Fruit fly (Drosophila melanogaster) whole organism, embryonic: ENCODE results near the gene Ser.

Experiments
- Aef1 ChIP-seq: fragments of 200-800 bp; sonication (Bioruptor generic); IDR thresholded peaks from 3 replicates; pipeline ENCODE4 v1.3.6; 2022; ENCODE audit warnings: missing biosample characterization, missing genetic modification characterization
- Asciz ChIP-seq: fragments of 200-800 bp; sonication (Bioruptor generic); optimal IDR thresholded peaks from 2 replicates; lab custom pipeline; 2017; ENCODE audit warnings: missing biosample characterization, mild to moderate bottlenecking, missing genetic modification characterization, missing genetic modification reagents
- Awh ChIP-seq: fragments of 200-800 bp; sonication (Bioruptor generic); IDR thresholded peaks from 2 replicates; pipeline ENCODE4, ENCODE4 v1.3.6; 2022; ENCODE audit warnings: missing biosample characterization, missing genetic modification characterization
- Bdp1 ChIP-seq: fragments of 200-800 bp; sonication (Bioruptor generic); optimal IDR thresholded peaks from 3 replicates; lab custom pipeline; 2016; ENCODE audit warnings: missing biosample characterization, missing genetic modification characterization
- CG10959 ChIP-seq: fragments of 200-800 bp; sonication (Bioruptor generic); IDR thresholded peaks from 2 replicates; pipeline ENCODE4 v1.3.6; 2022; ENCODE audit warnings: missing biosample characterization, missing genetic modification characterization
- CG12219 ChIP-seq: fragments of 200-800 bp; sonication (Bioruptor generic); optimal IDR thresholded peaks from 3 replicates; lab custom pipeline; 2018; ENCODE audit warnings: missing biosample characterization, mild to moderate bottlenecking, missing genetic modification characterization
- CG15011 ChIP-seq: fragments of 200-800 bp; sonication (Bioruptor generic); optimal IDR thresholded peaks from 3 replicates; lab custom pipeline; 2018; ENCODE audit warnings: missing biosample characterization, mild to moderate bottlenecking, missing genetic modification characterization
- CG15073 ChIP-seq: fragments of 200-800 bp; sonication (Bioruptor generic); optimal IDR thresholded peaks from 2 replicates; lab custom pipeline; 2016; ENCODE audit warnings: missing biosample characterization, missing genetic modification characterization
- CG1602 ChIP-seq: fragments of 200-800 bp; sonication (Bioruptor generic); optimal IDR thresholded peaks from 3 replicates; lab custom pipeline; 2016; ENCODE audit warnings: missing biosample characterization, missing genetic modification characterization
- CG18262 ChIP-seq: fragments of 200-800 bp; optimal IDR thresholded peaks from 3 replicates; lab custom pipeline; 2019; ENCODE audit warnings: missing biosample characterization, mild to moderate bottlenecking, missing genetic modification characterization, moderate library complexity
- CG18764 ChIP-seq: fragments of 200-800 bp; sonication (Bioruptor generic); optimal IDR thresholded peaks from 3 replicates; lab custom pipeline; 2016; ENCODE audit warnings: missing biosample characterization, missing genetic modification characterization
- CG3163 ChIP-seq: fragments of 200-800 bp; sonication (Bioruptor generic); optimal IDR thresholded peaks from 3 replicates; lab custom pipeline; 2016; ENCODE audit warnings: missing biosample characterization, missing genetic modification characterization
- CG32532 ChIP-seq: fragments of 200-800 bp; sonication (Bioruptor generic); IDR thresholded peaks from 2 replicates; pipeline ENCODE4 v1.3.6; 2022; ENCODE audit warnings: missing biosample characterization, missing genetic modification characterization
- CG3281 ChIP-seq: fragments of 200-800 bp; sonication (Bioruptor generic); optimal IDR thresholded peaks from 3 replicates; lab custom pipeline; 2017; ENCODE audit warnings: missing biosample characterization, mild to moderate bottlenecking, missing genetic modification characterization
- CG33557 ChIP-seq: fragments of 200-800 bp; sonication (Bioruptor generic); optimal IDR thresholded peaks from 2 replicates; lab custom pipeline; 2019; ENCODE audit warnings: missing biosample characterization, mild to moderate bottlenecking, missing genetic modification characterization, moderate library complexity
- CG5953 ChIP-seq: fragments of 200-800 bp; sonication (Bioruptor generic); IDR thresholded peaks from 2 replicates; pipeline ENCODE4 v1.3.6; 2022; ENCODE audit warnings: missing biosample characterization, missing genetic modification characterization
- CG6683 ChIP-seq: fragments of 200-800 bp; sonication (Bioruptor generic); optimal IDR thresholded peaks from 2 replicates; lab custom pipeline; 2017; ENCODE audit warnings: missing biosample characterization, mild to moderate bottlenecking, missing genetic modification characterization, missing genetic modification reagents
- CG7271 ChIP-seq: fragments of 200-800 bp; sonication (Bioruptor generic); optimal IDR thresholded peaks from 2 replicates; lab custom pipeline; 2018; ENCODE audit warnings: missing biosample characterization, mild to moderate bottlenecking, missing genetic modification characterization, moderate library complexity
- CG7372 ChIP-seq: fragments of 200-800 bp; sonication (Bioruptor generic); IDR thresholded peaks from 2 replicates; pipeline ENCODE4 v1.3.6; 2022; ENCODE audit warnings: missing biosample characterization, missing genetic modification characterization
- CG7556 ChIP-seq: fragments of 200-800 bp; sonication (Bioruptor generic); optimal IDR thresholded peaks from 2 replicates; lab custom pipeline; 2017; ENCODE audit warnings: missing biosample characterization, mild to moderate bottlenecking, missing genetic modification characterization
- CG7745 ChIP-seq: fragments of 200-800 bp; sonication (Bioruptor generic); optimal IDR thresholded peaks from 2 replicates; lab custom pipeline; 2018; ENCODE audit warnings: missing biosample characterization, mild to moderate bottlenecking, missing genetic modification characterization, moderate library complexity
- CG8290 ChIP-seq, 3 experiments: fragments of 200-800 bp; sonication (Bioruptor generic); optimal IDR thresholded peaks; 2 replicates each; lab custom pipeline; 2016 to 2019; ENCODE audit warnings: missing biosample characterization in 3 of 3, missing genetic modification characterization in 3 of 3, mild to moderate bottlenecking in 2 of 3, moderate library complexity in 1 of 3
- CG9437 ChIP-seq: fragments of 200-800 bp; sonication (Bioruptor generic); optimal IDR thresholded peaks from 2 replicates; lab custom pipeline; 2018; ENCODE audit warnings: missing biosample characterization, mild to moderate bottlenecking, missing genetic modification characterization
- CG9797 ChIP-seq: fragments of 200-800 bp; sonication (Bioruptor generic); optimal IDR thresholded peaks from 3 replicates; lab custom pipeline; 2018; ENCODE audit warnings: missing biosample characterization, mild to moderate bottlenecking, missing genetic modification characterization
- D19B ChIP-seq: fragments of 200-800 bp; sonication (Bioruptor generic); optimal IDR thresholded peaks from 2 replicates; lab custom pipeline; 2017; ENCODE audit warnings: missing biosample characterization, mild to moderate bottlenecking, missing genetic modification characterization
- ERR ChIP-seq: fragments of 200-800 bp; sonication (Bioruptor generic); optimal IDR thresholded peaks from 2 replicates; lab custom pipeline; 2016; ENCODE audit warnings: missing biosample characterization, missing genetic modification characterization
- Ets65A ChIP-seq: fragments of 200-800 bp; sonication (Bioruptor generic); peaks from one replicate; lab custom pipeline; 2016; ENCODE audit warnings: missing biosample characterization, missing genetic modification characterization
- Hsf ChIP-seq: fragments of 200-800 bp; sonication (Bioruptor generic); optimal IDR thresholded peaks from 3 replicates; lab custom pipeline; 2016; ENCODE audit warnings: missing biosample characterization, missing genetic modification characterization
- Lpt ChIP-seq: fragments of >200 bp; optimal IDR thresholded peaks from 2 replicates; lab custom pipeline; 2018; ENCODE audit warnings: missing biosample characterization, missing genetic modification characterization
- Scr ChIP-seq: fragments of 200-800 bp; sonication (Bioruptor generic); IDR thresholded peaks from 2 replicates; pipeline ENCODE4 v1.3.6; 2022; ENCODE audit warnings: missing biosample characterization, missing genetic modification characterization; ENCODE audit not compliant: partially characterized antibody
- Stat92E ChIP-seq, 3 experiments: fragments of >200 bp in 2 of 3; fragments of 200-800 bp in 1 of 3; sonication (Bioruptor generic) in 1 of 3; optimal IDR thresholded peaks; 2 replicates each; lab custom pipeline; 2017 to 2019; ENCODE audit warnings: missing biosample characterization in 3 of 3, missing genetic modification characterization in 3 of 3, mild to moderate bottlenecking in 1 of 3, moderate library complexity in 1 of 3
- Tbp ChIP-seq: fragments of >200 bp; optimal IDR thresholded peaks from 2 replicates; lab custom pipeline; 2018; ENCODE audit warnings: missing biosample characterization, missing genetic modification characterization
- ab ChIP-seq: fragments of 200-800 bp; sonication (Bioruptor generic); optimal IDR thresholded peaks from 2 replicates; lab custom pipeline; 2016; ENCODE audit warnings: missing biosample characterization, missing genetic modification characterization
- abd-A ChIP-seq: fragments of 200-800 bp; sonication (Bioruptor generic); optimal IDR thresholded peaks from 3 replicates; lab custom pipeline; 2019; ENCODE audit warnings: missing biosample characterization, mild to moderate bottlenecking, missing genetic modification characterization, moderate library complexity
- bcd ChIP-seq: fragments of 200-800 bp; sonication (Bioruptor generic); optimal IDR thresholded peaks from 2 replicates; lab custom pipeline; 2017; ENCODE audit warnings: missing biosample characterization, mild to moderate bottlenecking, missing genetic modification characterization
- cg ChIP-seq: fragments of 200-800 bp; sonication (Bioruptor generic); optimal IDR thresholded peaks from 3 replicates; lab custom pipeline; 2019; ENCODE audit warnings: missing biosample characterization, mild to moderate bottlenecking, missing genetic modification characterization, moderate library complexity
- chif ChIP-seq, 2 experiments: fragments of 200-800 bp; sonication (Bioruptor generic); optimal IDR thresholded peaks; 3 replicates each; lab custom pipeline; 2016; ENCODE audit warnings: missing biosample characterization in 2 of 2, missing genetic modification characterization in 2 of 2
- ind ChIP-seq: fragments of 200-800 bp; sonication (Bioruptor generic); optimal IDR thresholded peaks from 3 replicates; lab custom pipeline; 2016; ENCODE audit warnings: missing biosample characterization, missing genetic modification characterization
- klu ChIP-seq: fragments of 200-800 bp; sonication (Bioruptor generic); IDR thresholded peaks from 2 replicates; pipeline ENCODE4 v1.3.6; 2022; ENCODE audit warnings: missing biosample characterization, missing genetic modification characterization
- lilli ChIP-seq: fragments of 200-800 bp; sonication (Bioruptor generic); optimal IDR thresholded peaks from 3 replicates; lab custom pipeline; 2016; ENCODE audit warnings: missing biosample characterization, missing genetic modification characterization
- mam ChIP-seq: fragments of 200-800 bp; sonication (Bioruptor generic); optimal IDR thresholded peaks from 3 replicates; lab custom pipeline; 2016; ENCODE audit warnings: missing biosample characterization, missing genetic modification characterization
- nau ChIP-seq: fragments of 200-800 bp; sonication (Bioruptor generic); optimal IDR thresholded peaks from 3 replicates; lab custom pipeline; 2017; ENCODE audit warnings: missing biosample characterization, mild to moderate bottlenecking, missing genetic modification characterization, missing genetic modification reagents
- pzg ChIP-seq: fragments of 200-800 bp; sonication (Bioruptor generic); optimal IDR thresholded peaks from 3 replicates; lab custom pipeline; 2018; ENCODE audit warnings: missing biosample characterization, mild to moderate bottlenecking, missing genetic modification characterization, moderate library complexity
- sc ChIP-seq, 3 experiments: fragments of >200 bp in 2 of 3; fragments of 200-800 bp in 1 of 3; sonication (Bioruptor generic) in 1 of 3; optimal IDR thresholded peaks; 2 replicates in 2 of 3; 3 replicates in 1 of 3; lab custom pipeline; 2017; ENCODE audit warnings: mild to moderate bottlenecking in 1 of 3, missing biosample characterization in 1 of 3, missing genetic modification characterization in 1 of 3, missing genetic modification reagents in 1 of 3
- shn ChIP-seq: fragments of 200-800 bp; sonication (Bioruptor generic); optimal IDR thresholded peaks from 3 replicates; lab custom pipeline; 2016; ENCODE audit warnings: missing biosample characterization, missing genetic modification characterization
- sim ChIP-seq: fragments of 200-800 bp; sonication (Bioruptor generic); IDR thresholded peaks from 2 replicates; pipeline ENCODE4 v1.3.6; 2022; ENCODE audit warnings: missing biosample characterization, missing genetic modification characterization
- stc ChIP-seq: fragments of 200-800 bp; sonication (Bioruptor generic); IDR thresholded peaks from 2 replicates; pipeline ENCODE4 v1.3.6; 2022; ENCODE audit warnings: missing biosample characterization, missing genetic modification characterization
- tap ChIP-seq: fragments of 200-800 bp; optimal IDR thresholded peaks from 3 replicates; lab custom pipeline; 2019; ENCODE audit warnings: missing biosample characterization, mild to moderate bottlenecking, missing genetic modification characterization, moderate library complexity
- tll ChIP-seq, 2 experiments: fragments of 200-800 bp in 1 of 2; fragments of >200 bp in 1 of 2; sonication (Bioruptor generic) in 1 of 2; optimal IDR thresholded peaks; 2 replicates each; lab custom pipeline; 2017 to 2019; ENCODE audit warnings: missing biosample characterization in 2 of 2, missing genetic modification characterization in 2 of 2, mild to moderate bottlenecking in 1 of 2, moderate library complexity in 1 of 2
- wor ChIP-seq: fragments of 200-800 bp; sonication (Bioruptor generic); IDR thresholded peaks from 2 replicates; pipeline ENCODE4 v1.3.6; 2022; ENCODE audit warnings: missing biosample characterization, missing genetic modification characterization
- yki ChIP-seq: fragments of >200 bp; optimal IDR thresholded peaks from 3 replicates; lab custom pipeline; 2018

The Ser gene

DNA sequence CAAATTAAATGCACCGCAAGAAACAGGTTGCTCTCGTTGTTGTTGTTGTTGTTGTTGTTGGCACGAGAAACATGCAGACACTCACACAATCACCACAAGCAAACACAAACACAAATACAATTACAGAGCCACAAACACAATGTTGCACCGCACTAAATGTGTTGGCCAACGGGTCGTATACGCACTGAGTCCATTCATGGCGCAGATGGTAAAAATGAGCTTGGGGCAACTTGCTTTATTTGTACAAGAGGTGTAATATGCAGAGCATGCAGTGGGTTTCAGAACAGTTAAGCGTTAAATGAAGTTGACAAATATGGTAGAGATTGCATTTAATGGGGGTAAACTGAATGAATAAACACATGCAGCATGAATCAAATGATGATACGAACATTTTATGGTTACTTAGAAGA lies 56.1 kb downstream of the Ser start:
- TF ChIP-seq Tbp (GFP tag; lab: Kevin White, UChicago) (no peak), pzg (no peak), Lpt (GFP tag; lab: Kevin White, UChicago) (no peak), shn (no peak), stc (GFP tag; lab: Robert Waterston, UW) (peak; percentile 17; the same call in 1 of the 2 replicates), sim (GFP tag; lab: Robert Waterston, UW) (no peak), wor (GFP tag; lab: Robert Waterston, UW) (no peak), yki (lab: Kevin White, UChicago) (no peak), CG18262 (tag; lab: Kevin White, UChicago) (peak; percentile 42), CG8290 (GFP tag; optimal IDR thresholded peaks at IDR 0.05; lab: Kevin White, UChicago) (peak; percentile 26), CG8290 (tag; optimal IDR thresholded peaks at IDR 0.05; lab: Kevin White, UChicago) (peak; percentile 25 to 38), D19B (GFP tag; lab: Kevin White, UChicago) (no peak), CG15073 (no peak), CG9797 (GFP tag; lab: Kevin White, UChicago) (no peak), ind (no peak), Hsf (GFP tag; lab: Kevin White, UChicago) (no peak), Stat92E (GFP tag; optimal IDR thresholded peaks at IDR 0.05; lab: Kevin White, UChicago) (no peak), abd-A (tag; lab: Kevin White, UChicago) (no peak), Aef1 (GFP tag; lab: Robert Waterston, UW) (no peak), nau (GFP tag; lab: Kevin White, UChicago) (peak; percentile 45), klu (no peak), CG9437 (GFP tag; lab: Kevin White, UChicago) (no peak), Bdp1 (no peak), CG6683 (GFP tag; lab: Kevin White, UChicago) (peak; percentile 10), CG7372 (GFP tag; lab: Robert Waterston, UW) (peak; percentile 41), Ets65A (GFP tag; lab: Kevin White, UChicago) (no peak), lilli (GFP tag; lab: Kevin White, UChicago) (no peak), tll (GFP tag; optimal IDR thresholded peaks at IDR 0.05; lab: Kevin White, UChicago) (no peak), CG12219 (GFP tag; lab: Kevin White, UChicago) (no peak), CG1602 (GFP tag; lab: Kevin White, UChicago) (peak; percentile 16), CG33557 (GFP tag; lab: Kevin White, UChicago) (peak; percentile 43), mam (GFP tag; lab: Kevin White, UChicago) (no peak), sc (optimal IDR thresholded peaks at IDR 0.05; lab: Kevin White, UChicago) (no peak), sc (GFP tag; optimal IDR thresholded peaks at IDR 0.05; lab: Kevin White, UChicago) (peak; percentile 60), CG3163 (GFP tag; lab: Kevin White, UChicago) (no peak), CG18764 (GFP tag; lab: Kevin White, UChicago) (peak; percentile 1), CG7745 (no peak), ERR (GFP tag; lab: Kevin White, UChicago) (no peak), CG32532 (GFP tag; lab: Robert Waterston, UW) (no peak), Scr (no peak), ab (GFP tag; lab: Kevin White, UChicago) (no peak), chif (GFP tag; optimal IDR thresholded peaks at IDR 0.05; lab: Kevin White, UChicago) (no peak), Awh (GFP tag; lab: Robert Waterston, UW) (peak; percentile 11; the same call in 1 of the 2 replicates), CG10959 (GFP tag; lab: Robert Waterston, UW) (no peak), Asciz (GFP tag; lab: Kevin White, UChicago) (peak; percentile 81), CG15011 (GFP tag; lab: Kevin White, UChicago) (no peak), CG7556 (GFP tag; lab: Kevin White, UChicago) (peak; percentile 41), bcd (GFP tag; lab: Kevin White, UChicago) (no peak), CG3281 (GFP tag; lab: Kevin White, UChicago) (no peak), CG7271 (tag; lab: Kevin White, UChicago) (peak; percentile 11), tap (tag; lab: Kevin White, UChicago) (no peak), CG5953 (peak; percentile 57), cg (peak; percentile 80)
